Worm (Caenorhabditis elegans) whole organism, L1 larva: ENCODE measurements around the gene chil-21.

Experiments
- egl-27 ChIP-seq, 2 experiments: fragments of 150-350 bp in 1 of 2; sonication (generic microtip); optimal IDR thresholded peaks; 3 replicates each; lab custom pipeline; 2017 to 2018; ENCODE audit warnings: missing biosample characterization in 2 of 2, missing genetic modification characterization in 2 of 2, missing genetic modification reagents in 2 of 2
- hlh-17 ChIP-seq: fragments of 200-800 bp; sonication (Bioruptor generic); optimal IDR thresholded peaks from 2 replicates; lab custom pipeline; 2018; ENCODE audit warnings: missing genetic modification characterization, mild to moderate bottlenecking, missing compliant biosample characterization, moderate library complexity, borderline replicate concordance
- unc-62 ChIP-seq: fragments of 150-350 bp; optimal IDR thresholded peaks from 2 replicates; lab custom pipeline; 2014; ENCODE audit warnings: missing biosample characterization, missing genetic modification reagents, missing genetic modification characterization

DNA sequence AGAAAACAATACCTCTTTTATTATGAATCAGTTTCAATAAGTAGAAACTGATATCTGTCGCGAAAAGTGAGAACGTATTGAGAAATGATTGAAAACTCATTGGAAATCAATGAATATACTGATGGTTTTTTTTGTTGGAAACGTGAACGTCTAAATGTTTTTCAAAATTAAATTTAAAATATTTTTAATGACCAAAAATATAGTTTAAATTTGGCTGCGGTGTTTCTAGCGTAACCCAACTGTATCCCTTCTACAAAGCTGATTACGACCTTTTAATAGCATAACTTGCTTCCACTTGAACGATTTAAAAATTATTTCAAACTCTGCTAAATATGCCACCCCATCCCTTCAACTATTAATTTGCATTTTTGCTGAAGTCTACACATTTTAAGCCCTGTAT lies 50.3 kb downstream of the chil-21 start, which contains the start of gene M176.9:
- no peak for TF ChIP-seq hlh-17 (GFP tag; lab: Kevin White, UChicago)
- no peak for TF ChIP-seq egl-27 (tag; optimal IDR thresholded peaks at IDR 0.05; lab: Kevin White, UChicago)
- TF ChIP-seq unc-62 (GFP tag; lab: Kevin White, UChicago), result no peak
